Worm (Caenorhabditis elegans): ENCODE data around the gene snt-2.

snt-2 gene

DNA sequence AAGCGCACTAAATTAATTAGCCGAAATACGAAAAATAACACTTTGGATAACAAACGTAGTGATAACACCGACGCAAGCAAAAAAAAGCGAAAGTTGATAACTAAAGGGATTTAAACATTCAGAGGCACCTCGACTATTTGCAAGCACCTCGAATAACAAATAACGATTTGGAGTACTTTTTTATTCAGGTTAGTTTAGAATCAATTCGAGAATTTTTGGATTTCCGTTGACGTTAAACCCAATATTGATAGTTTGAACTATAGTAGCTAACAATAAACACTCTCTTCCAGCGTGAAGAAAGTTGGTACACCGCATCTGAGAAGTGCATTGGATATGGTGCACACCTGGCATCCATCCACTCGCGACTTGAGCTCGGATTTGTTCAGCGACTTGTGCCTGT, 31.7 kb upstream of the snt-2 start:
- TF ChIP-seq sea-2 (GFP tag; IDR thresholded peaks at IDR 0.05) (no peak), pha-4 (tag; optimal IDR thresholded peaks at IDR 0.05) (no peak), mxl-1 (tag; optimal IDR thresholded peaks at IDR 0.05) (no peak), nhr-179 (tag; optimal IDR thresholded peaks at IDR 0.05) (no peak), fkh-3 (tag; optimal IDR thresholded peaks at IDR 0.05) (no peak), ceh-91 (GFP tag; IDR thresholded peaks at IDR 0.05) (no peak), snpc-1.3 (tag; optimal IDR thresholded peaks at IDR 0.05; ENCODE audit: insufficient read depth) (no peak), ztf-26 (tag; optimal IDR thresholded peaks at IDR 0.05) (no peak), egl-44 (GFP tag; IDR thresholded peaks at IDR 0.05) (no peak), zim-3 (tag; optimal IDR thresholded peaks at IDR 0.05) (no peak), Y79H2A.3 (GFP tag; conservative IDR thresholded peaks at IDR 0.05) (no peak), egl-18 (GFP tag; IDR thresholded peaks at IDR 0.05) (no peak)

- TF ChIP-seq ceh-100 (GFP tag; IDR thresholded peaks at IDR 0.05) (no peak), tbx-9 (tag; optimal IDR thresholded peaks at IDR 0.05; ENCODE audit: borderline replicate concordance) (no peak), Y95B8A.8 (GFP tag; IDR thresholded peaks at IDR 0.05) (no peak), mel-28 (tag; optimal IDR thresholded peaks at IDR 0.05; ENCODE audit: borderline replicate concordance) (no peak), hlh-12 (tag; optimal IDR thresholded peaks at IDR 0.05) (no peak), F10E7.11 (tag; optimal IDR thresholded peaks at IDR 0.05) (no peak), let-607 (tag; optimal IDR thresholded peaks at IDR 0.05) (no peak), mes-4 (tag; optimal IDR thresholded peaks at IDR 0.05) (no peak), lin-54 (GFP tag; optimal IDR thresholded peaks at IDR 0.05) (no peak), madf-6 (GFP tag; IDR thresholded peaks at IDR 0.05) (no peak), rcor-1 (GFP tag; IDR thresholded peaks at IDR 0.05) (no peak), T26A5.8 (tag; optimal IDR thresholded peaks at IDR 0.05) (no peak), lsy-27 (tag; optimal IDR thresholded peaks at IDR 0.05; ENCODE audit: borderline replicate concordance, insufficient read depth) (no peak), B0261.1 (tag; optimal IDR thresholded peaks at IDR 0.05) (no peak), bed-1 (GFP tag; IDR thresholded peaks at IDR 0.05) (no peak), unc-62 (GFP tag; optimal IDR thresholded peaks at IDR 0.05) (no peak), madf-3 (GFP tag; IDR thresholded peaks at IDR 0.05) (no peak), ceh-79 (tag; optimal IDR thresholded peaks at IDR 0.05) (no peak), ztf-28 (GFP tag; IDR thresholded peaks at IDR 0.05) (no peak)
These were observed 29.2 kb upstream of the snt-2 start, which contains the start of gene clec-149 for ce11 chrIII:822546-823272. Gene clec-149, plus strand, starts transcription at chrIII:823222.

- 0 out of 2 replicates have a peak, but pooled peaks have one; percentile 21 for TF ChIP-seq zfh-2 (GFP tag; conservative IDR thresholded peaks at IDR 0.05)
- TF ChIP-seq snpc-4 (GFP tag; optimal IDR thresholded peaks at IDR 0.05) = peak; percentile 44
- peak in 2 of 4 experiments; percentile 81 to 88 for TF ChIP-seq snpc-4 (tag; optimal IDR thresholded peaks at IDR 0.05)
- no peak for TF ChIP-seq ztf-18 (tag; optimal IDR thresholded peaks at IDR 0.05)
- TF ChIP-seq repo-1 (tag; optimal IDR thresholded peaks at IDR 0.05) = no peak
- peak; percentile 83 for TF ChIP-seq snpc-1.1 (tag; optimal IDR thresholded peaks at IDR 0.05; ENCODE audit: insufficient read depth)
These were observed 25.8 kb upstream of the snt-2 start for ce11 chrIII:819313-819712.

Data from whole organism, young adult.